Fruit fly (Drosophila melanogaster): ENCODE data around the gene IFT46.
A peak's percentile ranks its signal among the peaks of the same experiment; 100 is the strongest.

Gene IFT46

dm6 chr2L:18656691-18657237 is 40.9 kb upstream of the IFT46 start (continued):
- peak; percentile 84 for TF ChIP-seq sens (GFP tag)
- TF ChIP-seq Blimp-1 (GFP tag; optimal IDR thresholded peaks at IDR 0.05), result peak; percentile 28
- peak; percentile 76 for TF ChIP-seq kni (GFP tag; optimal IDR thresholded peaks at IDR 0.05)
- peak; percentile 40 for TF ChIP-seq sqz (GFP tag; optimal IDR thresholded peaks at IDR 0.05)
- 0 out of 2 replicates have a peak, but pooled peaks have one; percentile 12 for TF ChIP-seq CG14441 (GFP tag; IDR thresholded peaks at IDR 0.05)
- peak; percentile 58 for TF ChIP-seq oc (tag; optimal IDR thresholded peaks at IDR 0.05)
- no peak for TF ChIP-seq CG10209 (GFP tag; optimal IDR thresholded peaks at IDR 0.05)
- 0 out of 2 replicates have a peak, but pooled peaks have one; percentile 11 for TF ChIP-seq slbo (GFP tag; IDR thresholded peaks at IDR 0.05)
- peak; percentile 10 for TF ChIP-seq lab (GFP tag; optimal IDR thresholded peaks at IDR 0.05)
- peak in 1 of 2 experiments; percentile 18 for TF ChIP-seq Hr78 (GFP tag; optimal IDR thresholded peaks at IDR 0.05)
- no peak for TF ChIP-seq psq (GFP tag; optimal IDR thresholded peaks at IDR 0.05)
- TF ChIP-seq jing (GFP tag; optimal IDR thresholded peaks at IDR 0.05), result no peak
- no peak for TF ChIP-seq CG6689 (GFP tag; IDR thresholded peaks at IDR 0.05)
- TF ChIP-seq CG9817 (tag; optimal IDR thresholded peaks at IDR 0.05), result no peak
- peak; percentile 71; the same call in 1 of the 2 replicates for TF ChIP-seq vvl (GFP tag; IDR thresholded peaks at IDR 0.05)

- TF ChIP-seq stwl (tag; optimal IDR thresholded peaks at IDR 0.05), result peak; percentile 17
- peak; percentile 32 for TF ChIP-seq Hsf (GFP tag; optimal IDR thresholded peaks at IDR 0.05)
- peak; percentile 44 for TF ChIP-seq CG10274 (GFP tag; optimal IDR thresholded peaks at IDR 0.05)
- TF ChIP-seq Hr51 (GFP tag; optimal IDR thresholded peaks at IDR 0.05), result peak in 1 of 2 experiments; percentile 57
- TF ChIP-seq Hmr (GFP tag; optimal IDR thresholded peaks at IDR 0.05), result no peak
- TF ChIP-seq Six4 (GFP tag; optimal IDR thresholded peaks at IDR 0.05), result peak; percentile 67
- TF ChIP-seq gt (GFP tag; IDR thresholded peaks at IDR 0.05), result no peak; the same call in 1 of the 2 replicates
- TF ChIP-seq ap (GFP tag; IDR thresholded peaks at IDR 0.05), result peak; percentile 22; the same call in 1 of the 2 replicates
- TF ChIP-seq tin (GFP tag; optimal IDR thresholded peaks at IDR 0.05), result peak; percentile 58
- TF ChIP-seq psq (GFP tag; optimal IDR thresholded peaks at IDR 0.05), result peak; percentile 15
- TF ChIP-seq MTF-1 (GFP tag; optimal IDR thresholded peaks at IDR 0.05; ENCODE audit: borderline replicate concordance), result peak; percentile 40
- peak; percentile 70 for TF ChIP-seq gsb-n (tag; optimal IDR thresholded peaks at IDR 0.05)
- TF ChIP-seq unpg (GFP tag; optimal IDR thresholded peaks at IDR 0.05), result peak; percentile 48
- TF ChIP-seq trh (GFP tag; optimal IDR thresholded peaks at IDR 0.05), result peak; percentile 34
- peak; percentile 97 for TF ChIP-seq Ets65A (GFP tag)
- no peak for TF ChIP-seq pros (GFP tag; optimal IDR thresholded peaks at IDR 0.05)
- TF ChIP-seq repo (GFP tag; optimal IDR thresholded peaks at IDR 0.05), result peak; percentile 17
- no peak for TF ChIP-seq knrl (GFP tag; IDR thresholded peaks at IDR 0.05; ENCODE audit: partially characterized antibody)
- TF ChIP-seq ab (GFP tag; optimal IDR thresholded peaks at IDR 0.05), result no peak
- no peak for TF ChIP-seq CG13296 (GFP tag; optimal IDR thresholded peaks at IDR 0.05)
- no peak for TF ChIP-seq Trl (optimal IDR thresholded peaks at IDR 0.05)
- peak; percentile 57 for TF ChIP-seq Trl (GFP tag; optimal IDR thresholded peaks at IDR 0.05)
- TF ChIP-seq CG14050 (GFP tag; IDR thresholded peaks at IDR 0.05), result 0 out of 3 replicates have a peak, but pooled peaks have one; percentile 13
- TF ChIP-seq CG15601 (tag; optimal IDR thresholded peaks at IDR 0.05), result peak; percentile 84
- peak; percentile 40 for TF ChIP-seq pb (GFP tag; optimal IDR thresholded peaks at IDR 0.05)
- TF ChIP-seq hb (GFP tag; IDR thresholded peaks at IDR 0.05; ENCODE audit: partially characterized antibody), result no peak
- TF ChIP-seq pan (optimal IDR thresholded peaks at IDR 0.05), result no peak
- TF ChIP-seq pan (GFP tag; optimal IDR thresholded peaks at IDR 0.05 in 1 of 2, IDR thresholded peaks at IDR 0.05 in 1 of 2), result peak in 1 of 2 experiments; percentile 72
- peak; percentile 29; the same call in 1 of the 2 replicates for TF ChIP-seq CG3847 (GFP tag; IDR thresholded peaks at IDR 0.05)
- peak; percentile 33 for TF ChIP-seq CG10462 (GFP tag; optimal IDR thresholded peaks at IDR 0.05)
- peak; percentile 70 for TF ChIP-seq tgo (GFP tag; IDR thresholded peaks at IDR 0.05)
- peak; percentile 79 for TF ChIP-seq fd96Cb (tag; optimal IDR thresholded peaks at IDR 0.05)
- peak; percentile 34; the same call in 1 of the 2 replicates for TF ChIP-seq stc (GFP tag; IDR thresholded peaks at IDR 0.05)
- TF ChIP-seq CG14667 (GFP tag; IDR thresholded peaks at IDR 0.05), result peak; percentile 65
- peak; percentile 75 for TF ChIP-seq lmd (GFP tag; IDR thresholded peaks at IDR 0.05)
- TF ChIP-seq Mad (GFP tag; optimal IDR thresholded peaks at IDR 0.05), result peak; percentile 23
These were observed 37.4 kb upstream of the IFT46 start for dm6 chr2L:18653328-18653675.
